Worm (Caenorhabditis elegans) whole organism, L1 larva: Measurements from ENCODE around the gene F13H6.5.
A peak's percentile ranks its signal among the peaks of the same experiment; 100 is the strongest.

Experiments
- elt-3 ChIP-seq, 6 experiments: fragments of 150-350 bp in 1 of 6; sonication (generic microtip); optimal IDR thresholded peaks; 2 replicates each; lab custom pipeline; 2017 to 2018; ENCODE audit warnings: missing biosample characterization in 6 of 6, missing genetic modification characterization in 6 of 6, inconsistent platforms in 1 of 6
- lin-15B ChIP-seq: fragments of 150-350 bp; sonication (generic microtip); optimal IDR thresholded peaks from 3 replicates; lab custom pipeline; 2014; ENCODE audit warnings: missing biosample characterization, missing genetic modification characterization
- nhr-19 ChIP-seq: fragments of 200-800 bp; sonication (Bioruptor generic); conservative IDR thresholded peaks from 2 replicates; pipeline ENCODE4 v1.3.6; 2022; ENCODE audit warnings: missing genetic modification characterization, missing compliant biosample characterization
- nhr-20 ChIP-seq: sonication (generic microtip); optimal IDR thresholded peaks from 2 replicates; lab custom pipeline; 2016; ENCODE audit warnings: mild to moderate bottlenecking, missing genetic modification characterization, missing compliant biosample characterization
- nhr-84 ChIP-seq: sonication (generic microtip); optimal IDR thresholded peaks from 2 replicates; lab custom pipeline; 2017; ENCODE audit warnings: missing biosample characterization, missing genetic modification characterization
- nhr-85 ChIP-seq: sonication (generic microtip); peaks from one replicate; lab custom pipeline; 2016; ENCODE audit warnings: missing genetic modification characterization, inconsistent platforms, missing compliant biosample characterization

The F13H6.5 gene

ce11 chrV:6322749-6323367 lies 51.9 kb downstream of the F13H6.5 start (continued):
- TF ChIP-seq nhr-85 (tag; lab: Kevin White, UChicago), result peak; percentile 96
- TF ChIP-seq lin-15B (tag; lab: Kevin White, UChicago), result no peak
- peak; percentile 36; the same call in 1 of the 2 replicates for TF ChIP-seq nhr-19
- TF ChIP-seq nhr-20, result peak; percentile 89
- no peak for TF ChIP-seq nhr-84 (tag; lab: Kevin White, UChicago)
- TF ChIP-seq elt-3 (tag; optimal IDR thresholded peaks at IDR 0.05; lab: Kevin White, UChicago), result peak in 5 of 6 experiments; percentile 14 to 69 (median 56)
